Worm (Caenorhabditis elegans) whole organism, late embryonic: ENCODE measurements around the gene cpsf-4.

ENCODE experiments used
- ama-1 ChIP-seq: fragments of 150-350 bp; optimal IDR thresholded peaks from 2 replicates; lab custom pipeline; 2014
- elt-4 ChIP-seq: sonication (generic microtip); optimal IDR thresholded peaks from 2 replicates; lab custom pipeline; 2016; ENCODE audit warnings: missing genetic modification characterization, missing compliant biosample characterization
- fax-1 ChIP-seq: sonication (generic microtip); optimal IDR thresholded peaks from 2 replicates; lab custom pipeline; 2016; ENCODE audit warnings: missing genotype, missing genetic modification characterization, missing compliant biosample characterization
- gmeb-2 ChIP-seq: sonication (generic microtip); optimal IDR thresholded peaks from 2 replicates; lab custom pipeline; 2016; ENCODE audit warnings: missing genetic modification characterization, inconsistent platforms, missing compliant biosample characterization
- nfya-1 ChIP-seq: sonication (generic microtip); optimal IDR thresholded peaks from 2 replicates; lab custom pipeline; 2017; ENCODE audit warnings: missing genetic modification characterization, mild to moderate bottlenecking, missing compliant biosample characterization, antibody characterized with exemption, moderate library complexity
- pag-3 ChIP-seq: sonication (generic microtip); optimal IDR thresholded peaks from 2 replicates; lab custom pipeline; 2016; ENCODE audit warnings: missing compliant biosample characterization, missing genetic modification characterization, borderline replicate concordance
- pat-9 ChIP-seq: fragments of 200-800 bp; sonication (Bioruptor generic); optimal IDR thresholded peaks from 2 replicates; lab custom pipeline; 2018; ENCODE audit warnings: mild to moderate bottlenecking, missing genetic modification characterization, moderate library complexity, missing compliant biosample characterization
- pqm-1 ChIP-seq: sonication (generic microtip); optimal IDR thresholded peaks from 2 replicates; lab custom pipeline; 2016; ENCODE audit warnings: missing genetic modification characterization, missing compliant biosample characterization
- rnt-1 ChIP-seq: sonication (generic microtip); optimal IDR thresholded peaks from 2 replicates; lab custom pipeline; 2016; ENCODE audit warnings: missing genetic modification characterization, missing compliant biosample characterization
- tbx-2 ChIP-seq: sonication (generic microtip); optimal IDR thresholded peaks from 2 replicates; lab custom pipeline; 2016; ENCODE audit warnings: missing genetic modification characterization, missing compliant biosample characterization
- unc-86 ChIP-seq: sonication (generic microtip); optimal IDR thresholded peaks from 2 replicates; lab custom pipeline; 2016; ENCODE audit warnings: missing genetic modification characterization, missing compliant biosample characterization

DNA sequence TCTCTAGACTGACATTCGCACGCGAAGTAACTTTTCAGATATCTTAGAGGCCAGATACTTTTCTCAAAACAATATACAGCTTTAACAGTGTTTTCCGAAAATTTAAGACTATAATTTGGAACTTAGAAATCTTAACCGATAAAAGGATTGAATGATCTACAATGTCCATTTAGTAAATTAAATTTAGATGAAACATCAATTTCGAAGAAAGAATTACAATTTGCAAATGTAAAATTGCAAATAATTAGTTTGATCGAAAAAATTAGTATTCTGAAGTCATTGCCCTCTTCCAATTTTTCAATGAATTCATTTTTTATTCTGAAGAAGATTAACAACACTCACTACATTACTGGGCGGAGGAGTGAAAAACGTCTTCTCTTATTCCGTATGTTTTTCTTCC lies 24.7 kb downstream of the cpsf-4 start, which contains the start of gene bath-37:
- no peak for TF ChIP-seq pag-3 (tag; lab: Kevin White, UChicago)
- no peak for TF ChIP-seq pat-9 (tag; lab: Kevin White, UChicago)
- TF ChIP-seq ama-1 (lab: Kevin White, UChicago) = no peak
- no peak for TF ChIP-seq gmeb-2 (tag; lab: Kevin White, UChicago)
- no peak for TF ChIP-seq elt-4 (tag; lab: Kevin White, UChicago)
- no peak for TF ChIP-seq rnt-1 (tag; lab: Kevin White, UChicago)
- TF ChIP-seq unc-86 (tag; lab: Kevin White, UChicago) = no peak
- no peak for TF ChIP-seq fax-1 (tag; lab: Kevin White, UChicago)
- no peak for TF ChIP-seq pqm-1
- no peak for TF ChIP-seq tbx-2
- no peak for TF ChIP-seq nfya-1 (tag; lab: Kevin White, UChicago)
